Worm (Caenorhabditis elegans) whole organism, early embryonic: ENCODE measurements around the gene F41C3.1.

ENCODE experiments used
- aly-1 ChIP-seq: sonication (generic microtip); optimal IDR thresholded peaks from 2 replicates; lab custom pipeline; 2016; ENCODE audit warnings: missing genetic modification characterization, missing compliant biosample characterization
- ets-7 ChIP-seq: sonication (generic microtip); optimal IDR thresholded peaks from 2 replicates; lab custom pipeline; 2016; ENCODE audit warnings: missing genotype, missing genetic modification characterization, missing compliant biosample characterization
- hnd-1 ChIP-seq: sonication (generic microtip); optimal IDR thresholded peaks from 2 replicates; lab custom pipeline; 2016; ENCODE audit warnings: missing genetic modification characterization, missing compliant biosample characterization

DNA sequence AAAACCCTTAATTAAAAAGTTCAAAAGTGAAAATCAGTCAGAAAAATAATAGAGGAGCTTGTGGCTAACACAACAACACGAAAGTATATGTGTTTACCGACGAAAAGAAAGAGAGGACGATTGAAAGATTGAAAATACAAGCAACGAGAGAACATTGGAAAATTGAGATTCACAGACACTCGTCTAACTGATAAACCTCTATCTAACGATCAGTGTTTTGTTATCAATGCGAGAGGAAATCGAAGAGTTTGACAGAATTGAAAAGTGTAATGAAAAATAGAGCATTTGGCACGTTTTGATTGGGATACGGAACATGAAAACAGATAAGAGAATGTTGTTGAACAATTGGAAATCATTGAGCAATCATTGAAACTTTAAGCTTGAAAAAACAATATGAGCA lies 23.4 kb upstream of the F41C3.1 start:
- no peak for TF ChIP-seq aly-1 (tag; lab: Kevin White, UChicago)
- TF ChIP-seq hnd-1 = no peak
- TF ChIP-seq ets-7 (tag; lab: Kevin White, UChicago) = no peak
